Fruit fly (Drosophila melanogaster) whole organism, embryonic: ENCODE results near the gene CG18596.

Source experiments
- Adf1 ChIP-seq: fragments of 200-800 bp; sonication (Bioruptor generic); IDR thresholded peaks from 2 replicates; pipeline ENCODE4 v1.3.6; 2022; ENCODE audit warnings: missing biosample characterization, missing genetic modification characterization
- B-H1 ChIP-seq: fragments of 200-800 bp; sonication (Bioruptor generic); IDR thresholded peaks from 3 replicates; pipeline ENCODE4 v1.3.6; 2022; ENCODE audit warnings: missing biosample characterization, missing genetic modification characterization
- C15 ChIP-seq: fragments of 200-800 bp; sonication (Bioruptor generic); IDR thresholded peaks from 3 replicates; pipeline ENCODE4 v1.3.6; 2022; ENCODE audit warnings: missing biosample characterization, missing genetic modification characterization
- CG11456 ChIP-seq: fragments of 200-800 bp; sonication (Bioruptor generic); IDR thresholded peaks from 3 replicates; pipeline ENCODE4 v1.3.6; 2022; ENCODE audit warnings: missing biosample characterization, missing genetic modification characterization
- CG12299 ChIP-seq: fragments of 200-800 bp; sonication (Bioruptor generic); optimal IDR thresholded peaks from 2 replicates; lab custom pipeline; 2018; ENCODE audit warnings: missing biosample characterization, mild to moderate bottlenecking, missing genetic modification characterization
- CG13775 ChIP-seq: fragments of 200-800 bp; sonication (Bioruptor generic); optimal IDR thresholded peaks from 3 replicates; lab custom pipeline; 2017; ENCODE audit warnings: missing biosample characterization, mild to moderate bottlenecking, missing genetic modification characterization
- CG14014 ChIP-seq: fragments of 200-800 bp; sonication (Bioruptor generic); IDR thresholded peaks from 2 replicates; pipeline ENCODE4 v1.3.6; 2022; ENCODE audit warnings: missing biosample characterization, missing genetic modification characterization
- CG15514 ChIP-seq: fragments of 200-800 bp; sonication (Bioruptor generic); optimal IDR thresholded peaks from 3 replicates; lab custom pipeline; 2017; ENCODE audit warnings: missing biosample characterization, missing genetic modification characterization, mild to moderate bottlenecking, moderate library complexity, missing genetic modification reagents
- CG15601 ChIP-seq: fragments of 200-800 bp; sonication (Bioruptor generic); optimal IDR thresholded peaks from 3 replicates; lab custom pipeline; 2019; ENCODE audit warnings: missing biosample characterization, mild to moderate bottlenecking, missing genetic modification characterization, moderate library complexity
- CG18476 ChIP-seq: fragments of 200-800 bp; sonication (Bioruptor generic); optimal IDR thresholded peaks from 2 replicates; lab custom pipeline; 2016; ENCODE audit warnings: missing biosample characterization, mild to moderate bottlenecking, missing genetic modification characterization
- CG2199 ChIP-seq: fragments of 200-800 bp; sonication (Bioruptor generic); IDR thresholded peaks from 3 replicates; pipeline ENCODE4 v1.3.6; 2022; ENCODE audit warnings: missing biosample characterization, missing genetic modification characterization
- CG2889 ChIP-seq: fragments of 200-800 bp; sonication (Bioruptor generic); IDR thresholded peaks from 3 replicates; pipeline ENCODE4 v1.3.6; 2022; ENCODE audit warnings: missing biosample characterization, missing genetic modification characterization
- CG30431 ChIP-seq: fragments of 200-800 bp; sonication (Bioruptor generic); optimal IDR thresholded peaks from 2 replicates; lab custom pipeline; 2017; ENCODE audit warnings: missing biosample characterization, missing genetic modification characterization
- CG3163 ChIP-seq: fragments of 200-800 bp; sonication (Bioruptor generic); optimal IDR thresholded peaks from 3 replicates; lab custom pipeline; 2016; ENCODE audit warnings: missing biosample characterization, missing genetic modification characterization
- CG32532 ChIP-seq: fragments of 200-800 bp; sonication (Bioruptor generic); IDR thresholded peaks from 2 replicates; pipeline ENCODE4 v1.3.6; 2022; ENCODE audit warnings: missing biosample characterization, missing genetic modification characterization
- CG32767 ChIP-seq: fragments of 200-800 bp; sonication (Bioruptor generic); IDR thresholded peaks from 2 replicates; pipeline ENCODE4 v1.3.6; 2022; ENCODE audit warnings: missing biosample characterization, missing genetic modification characterization
- CG34376 ChIP-seq: fragments of 200-800 bp; sonication (Bioruptor generic); optimal IDR thresholded peaks from 2 replicates; lab custom pipeline; 2018; ENCODE audit warnings: missing biosample characterization, mild to moderate bottlenecking, missing genetic modification characterization
- CG4707 ChIP-seq: fragments of 200-800 bp; sonication (Bioruptor generic); optimal IDR thresholded peaks from 2 replicates; lab custom pipeline; 2018; ENCODE audit warnings: missing biosample characterization, mild to moderate bottlenecking, missing genetic modification characterization, moderate library complexity
- CG6175 ChIP-seq: fragments of 200-800 bp; sonication (Bioruptor generic); IDR thresholded peaks from 3 replicates; pipeline ENCODE4 v1.3.6; 2022; ENCODE audit warnings: missing biosample characterization, missing genetic modification characterization
- CG6854 ChIP-seq: fragments of 200-800 bp; sonication (Bioruptor generic); optimal IDR thresholded peaks from 3 replicates; lab custom pipeline; 2017; ENCODE audit warnings: missing biosample characterization, mild to moderate bottlenecking, missing genetic modification characterization
- CHES-1-like ChIP-seq: fragments of 200-800 bp; sonication (Bioruptor generic); optimal IDR thresholded peaks from 2 replicates; lab custom pipeline; 2016; ENCODE audit warnings: missing biosample characterization, missing genetic modification characterization
- CTCF ChIP-seq: fragments of 200-800 bp; sonication (Bioruptor generic); optimal IDR thresholded peaks from 2 replicates; lab custom pipeline; 2017; ENCODE audit warnings: missing biosample characterization, mild to moderate bottlenecking, missing genetic modification characterization, moderate library complexity
- Camta ChIP-seq: fragments of 200-800 bp; sonication (Bioruptor generic); optimal IDR thresholded peaks from 2 replicates; lab custom pipeline; 2016; ENCODE audit warnings: missing biosample characterization, missing genetic modification characterization
- CrebB ChIP-seq: fragments of 200-800 bp; sonication (Bioruptor generic); optimal IDR thresholded peaks from 3 replicates; lab custom pipeline; 2018; ENCODE audit warnings: missing biosample characterization, mild to moderate bottlenecking, missing genetic modification characterization
- Doc3 ChIP-seq: fragments of 200-800 bp; sonication (Bioruptor generic); IDR thresholded peaks from 3 replicates; pipeline ENCODE4 v1.3.6; 2022; ENCODE audit warnings: missing biosample characterization, missing genetic modification characterization; ENCODE audit not compliant: partially characterized antibody
- E2f1 ChIP-seq: fragments of 200-800 bp; sonication (Bioruptor generic); IDR thresholded peaks from 2 replicates; pipeline ENCODE4 v1.3.6; 2022; ENCODE audit warnings: missing biosample characterization, missing genetic modification characterization
- Elba2 ChIP-seq: fragments of 200-800 bp; sonication (Bioruptor generic); optimal IDR thresholded peaks from 3 replicates; lab custom pipeline; 2016; ENCODE audit warnings: missing biosample characterization, missing genetic modification characterization
- Hr51 ChIP-seq, 2 experiments: fragments of 200-800 bp; sonication (Bioruptor generic); optimal IDR thresholded peaks; 2 replicates in 1 of 2; 3 replicates in 1 of 2; lab custom pipeline; 2016 to 2018; ENCODE audit warnings: missing biosample characterization in 2 of 2, missing genetic modification characterization in 2 of 2, mild to moderate bottlenecking in 1 of 2, moderate library complexity in 1 of 2
- Myb ChIP-seq: fragments of 200-800 bp; sonication (Bioruptor generic); optimal IDR thresholded peaks from 2 replicates; lab custom pipeline; 2016; ENCODE audit warnings: missing biosample characterization, missing genetic modification characterization
- Rfx ChIP-seq: fragments of 200-800 bp; sonication (Bioruptor generic); IDR thresholded peaks from 2 replicates; pipeline ENCODE4 v1.3.6; 2022; ENCODE audit warnings: missing biosample characterization, missing genetic modification characterization
- Scr ChIP-seq: fragments of 200-800 bp; sonication (Bioruptor generic); IDR thresholded peaks from 2 replicates; pipeline ENCODE4 v1.3.6; 2022; ENCODE audit warnings: missing biosample characterization, missing genetic modification characterization; ENCODE audit not compliant: partially characterized antibody
- Stat92E ChIP-seq, 3 experiments: fragments of >200 bp in 2 of 3; fragments of 200-800 bp in 1 of 3; sonication (Bioruptor generic) in 1 of 3; optimal IDR thresholded peaks; 2 replicates each; lab custom pipeline; 2017 to 2019; ENCODE audit warnings: missing biosample characterization in 3 of 3, missing genetic modification characterization in 3 of 3, mild to moderate bottlenecking in 1 of 3, moderate library complexity in 1 of 3
- bigmax ChIP-seq: fragments of 200-800 bp; sonication (Bioruptor generic); optimal IDR thresholded peaks from 2 replicates; lab custom pipeline; 2018; ENCODE audit warnings: missing biosample characterization, mild to moderate bottlenecking, missing genetic modification characterization
- dan ChIP-seq: fragments of 200-800 bp; sonication (Bioruptor generic); IDR thresholded peaks from 2 replicates; pipeline ENCODE4 v1.3.6; 2022; ENCODE audit warnings: missing biosample characterization, missing genetic modification characterization
- dimm ChIP-seq: fragments of 200-800 bp; sonication (Bioruptor generic); IDR thresholded peaks from 2 replicates; pipeline ENCODE4 v1.3.6; 2022; ENCODE audit warnings: missing biosample characterization, missing genetic modification characterization
- disco-r ChIP-seq: fragments of 200-800 bp; sonication (Bioruptor generic); optimal IDR thresholded peaks from 2 replicates; lab custom pipeline; 2016; ENCODE audit warnings: missing biosample characterization, missing genetic modification characterization
- her ChIP-seq: fragments of 200-800 bp; sonication (Bioruptor generic); optimal IDR thresholded peaks from 2 replicates; lab custom pipeline; 2016; ENCODE audit warnings: missing biosample characterization, missing genetic modification characterization
- insv ChIP-seq, 2 experiments: fragments of 200-800 bp; sonication (Bioruptor generic); optimal IDR thresholded peaks; 3 replicates each; lab custom pipeline; 2016 to 2018; ENCODE audit warnings: missing biosample characterization in 2 of 2, missing genetic modification characterization in 2 of 2
- klu ChIP-seq: fragments of 200-800 bp; sonication (Bioruptor generic); IDR thresholded peaks from 2 replicates; pipeline ENCODE4 v1.3.6; 2022; ENCODE audit warnings: missing biosample characterization, missing genetic modification characterization
- lab ChIP-seq: fragments of 200-800 bp; sonication (Bioruptor generic); optimal IDR thresholded peaks from 3 replicates; lab custom pipeline; 2017; ENCODE audit warnings: missing biosample characterization, missing genetic modification characterization, mild to moderate bottlenecking, moderate library complexity, missing genetic modification reagents
- lilli ChIP-seq: fragments of 200-800 bp; sonication (Bioruptor generic); optimal IDR thresholded peaks from 3 replicates; lab custom pipeline; 2016; ENCODE audit warnings: missing biosample characterization, missing genetic modification characterization
- lmd ChIP-seq: fragments of 200-800 bp; sonication (Bioruptor generic); IDR thresholded peaks from 2 replicates; pipeline ENCODE4 v1.3.6; 2022; ENCODE audit warnings: missing biosample characterization, missing genetic modification characterization
- mirr ChIP-seq: fragments of 200-800 bp; sonication (Bioruptor generic); optimal IDR thresholded peaks from 3 replicates; lab custom pipeline; 2018; ENCODE audit warnings: missing biosample characterization, mild to moderate bottlenecking, missing genetic modification characterization
- rib ChIP-seq: fragments of 200-800 bp; sonication (Bioruptor generic); IDR thresholded peaks from 2 replicates; pipeline ENCODE4 v1.3.6; 2022; ENCODE audit warnings: missing biosample characterization, missing genetic modification characterization
- sima ChIP-seq: fragments of 200-800 bp; sonication (Bioruptor generic); optimal IDR thresholded peaks from 2 replicates; lab custom pipeline; 2016; ENCODE audit warnings: missing biosample characterization, missing genetic modification characterization
- sna ChIP-seq: fragments of 200-800 bp; sonication (Bioruptor generic); IDR thresholded peaks from 2 replicates; pipeline ENCODE4 v1.3.6; 2022; ENCODE audit warnings: missing biosample characterization, missing genetic modification characterization; ENCODE audit not compliant: partially characterized antibody
- stc ChIP-seq: fragments of 200-800 bp; sonication (Bioruptor generic); IDR thresholded peaks from 2 replicates; pipeline ENCODE4 v1.3.6; 2022; ENCODE audit warnings: missing biosample characterization, missing genetic modification characterization
- tin ChIP-seq: fragments of 200-800 bp; sonication (Bioruptor generic); optimal IDR thresholded peaks from 3 replicates; lab custom pipeline; 2016; ENCODE audit warnings: missing biosample characterization, missing genetic modification characterization
- toy ChIP-seq: fragments of 200-800 bp; sonication (Bioruptor generic); IDR thresholded peaks from 2 replicates; pipeline ENCODE4 v1.3.6; 2022; ENCODE audit warnings: missing biosample characterization, missing genetic modification characterization
- yki ChIP-seq: fragments of >200 bp; optimal IDR thresholded peaks from 3 replicates; lab custom pipeline; 2018

CG18596 gene

dm6 chr3R:22410537-22411360 is 35.0 kb downstream of the CG18596 start, which contains the start of the genes CG13850 and lqfR (continued):
- TF ChIP-seq CG30431 (GFP tag; lab: Kevin White, UChicago), result peak; percentile 60
- TF ChIP-seq CG15601 (tag; lab: Kevin White, UChicago), result peak; percentile 49
- no peak for TF ChIP-seq Scr (GFP tag; lab: Robert Waterston, UW)
- TF ChIP-seq CrebB (tag; lab: Kevin White, UChicago), result no peak
- TF ChIP-seq klu (GFP tag; lab: Robert Waterston, UW), result peak; percentile 72
- TF ChIP-seq CG12299 (tag; lab: Kevin White, UChicago), result peak; percentile 40
- TF ChIP-seq lab (GFP tag; lab: Kevin White, UChicago), result peak; percentile 76
- peak; percentile 59 for TF ChIP-seq CG3163 (GFP tag; lab: Kevin White, UChicago)
- TF ChIP-seq bigmax (GFP tag; lab: Kevin White, UChicago), result peak; percentile 73
- TF ChIP-seq CG13775 (GFP tag; lab: Kevin White, UChicago), result peak; percentile 84
- peak; percentile 41; the same call in 1 of the 2 replicates for TF ChIP-seq CG32532 (GFP tag; lab: Robert Waterston, UW)
- no peak for TF ChIP-seq toy (GFP tag; lab: Robert Waterston, UW)
- TF ChIP-seq Elba2 (GFP tag; lab: Kevin White, UChicago), result peak; percentile 71
- TF ChIP-seq dimm (GFP tag; lab: Robert Waterston, UW), result no peak
- peak; percentile 83 for TF ChIP-seq Myb (GFP tag; lab: Kevin White, UChicago)
- TF ChIP-seq CG32767 (GFP tag; lab: Robert Waterston, UW), result no peak
- TF ChIP-seq CG2199 (GFP tag; lab: Robert Waterston, UW), result no peak
- TF ChIP-seq mirr (GFP tag; lab: Kevin White, UChicago), result no peak
- TF ChIP-seq CG11456 (GFP tag; lab: Robert Waterston, UW), result peak; percentile 65
- TF ChIP-seq CG34376 (GFP tag; lab: Kevin White, UChicago), result peak; percentile 66
- TF ChIP-seq tin (GFP tag; lab: Kevin White, UChicago), result peak; percentile 79
- 0 out of 2 replicates have a peak, but pooled peaks have one; percentile 17 for TF ChIP-seq E2f1 (GFP tag; lab: Robert Waterston, UW)
- 0 out of 3 replicates have a peak, but pooled peaks have one; percentile 38 for TF ChIP-seq CG2889 (GFP tag; lab: Robert Waterston, UW)
- TF ChIP-seq CG15514, result peak; percentile 73
- no peak for TF ChIP-seq B-H1 (GFP tag; lab: Robert Waterston, UW)
- TF ChIP-seq C15 (GFP tag; lab: Robert Waterston, UW), result no peak
- TF ChIP-seq lmd (GFP tag; lab: Robert Waterston, UW), result peak; percentile 64
- no peak for TF ChIP-seq Doc3
- no peak for TF ChIP-seq CG6175 (GFP tag; lab: Robert Waterston, UW)
- TF ChIP-seq insv (GFP tag; optimal IDR thresholded peaks at IDR 0.05; lab: Kevin White, UChicago), result peak in 1 of 2 experiments; percentile 16
- TF ChIP-seq CG14014 (GFP tag; lab: Robert Waterston, UW), result no peak
- peak; percentile 52 for TF ChIP-seq her
- no peak for TF ChIP-seq sna
- no peak for TF ChIP-seq CG4707 (GFP tag; lab: Kevin White, UChicago)
- TF ChIP-seq dan (GFP tag; lab: Robert Waterston, UW), result no peak
- TF ChIP-seq stc (GFP tag; lab: Robert Waterston, UW), result no peak; the same call in 1 of the 2 replicates
- peak; percentile 71 for TF ChIP-seq Camta (GFP tag; lab: Kevin White, UChicago)
- TF ChIP-seq sima (GFP tag; lab: Kevin White, UChicago), result no peak
- peak; percentile 84 for TF ChIP-seq lilli (GFP tag; lab: Kevin White, UChicago)
- TF ChIP-seq Adf1 (GFP tag; lab: Robert Waterston, UW), result no peak
- no peak for TF ChIP-seq CTCF (GFP tag; lab: Kevin White, UChicago)
- TF ChIP-seq Rfx (GFP tag; lab: Robert Waterston, UW), result peak; percentile 86
- no peak for TF ChIP-seq yki (lab: Kevin White, UChicago)
- TF ChIP-seq rib (GFP tag; lab: Robert Waterston, UW), result 0 out of 2 replicates have a peak, but pooled peaks have one; percentile 39
- no peak for TF ChIP-seq disco-r (GFP tag; lab: Kevin White, UChicago)
- TF ChIP-seq CG6854 (GFP tag; lab: Kevin White, UChicago), result peak; percentile 6
- no peak for TF ChIP-seq Stat92E (GFP tag; optimal IDR thresholded peaks at IDR 0.05; lab: Kevin White, UChicago)
- peak in 1 of 2 experiments; percentile 80 for TF ChIP-seq Hr51 (GFP tag; optimal IDR thresholded peaks at IDR 0.05; lab: Kevin White, UChicago)
- peak; percentile 64 for TF ChIP-seq CHES-1-like (GFP tag; lab: Kevin White, UChicago)
- TF ChIP-seq CG18476, result peak; percentile 89
